Fruit fly (Drosophila melanogaster) whole organism, pupa: ENCODE measurements around the gene TfIIA-S.

Experiments
- CG10348 ChIP-seq: fragments of 200-800 bp; sonication (Bioruptor generic); IDR thresholded peaks from 2 replicates; pipeline ENCODE4 v1.3.6; 2022; ENCODE audit warnings: missing biosample characterization, missing genetic modification characterization
- CG12605 ChIP-seq: fragments of 200-800 bp; sonication (Bioruptor generic); IDR thresholded peaks from 2 replicates; pipeline ENCODE4 v1.3.6; 2022; ENCODE audit warnings: missing biosample characterization, missing genetic modification characterization
- CG13204 ChIP-seq: fragments of 200-800 bp; sonication (Bioruptor generic); optimal IDR thresholded peaks from 2 replicates; lab custom pipeline; 2018; ENCODE audit warnings: missing biosample characterization, mild to moderate bottlenecking, missing genetic modification characterization, moderate library complexity
- CG14655 ChIP-seq: fragments of 200-800 bp; sonication (Bioruptor generic); optimal IDR thresholded peaks from 3 replicates; lab custom pipeline; 2017; ENCODE audit warnings: mild to moderate bottlenecking, missing biosample characterization, missing genetic modification reagents, missing genetic modification characterization
- CG15710 ChIP-seq: fragments of 200-800 bp; sonication (Bioruptor generic); optimal IDR thresholded peaks from 2 replicates; lab custom pipeline; 2018; ENCODE audit warnings: missing biosample characterization, mild to moderate bottlenecking, missing genetic modification characterization, moderate library complexity
- CG17806 ChIP-seq: fragments of 200-800 bp; sonication (Bioruptor generic); optimal IDR thresholded peaks from 2 replicates; lab custom pipeline; 2018; ENCODE audit warnings: missing biosample characterization, mild to moderate bottlenecking, missing genetic modification characterization, moderate library complexity
- CG32121 ChIP-seq: fragments of 200-800 bp; sonication (Bioruptor generic); IDR thresholded peaks from 2 replicates; pipeline ENCODE4 v1.3.6; 2022; ENCODE audit warnings: missing biosample characterization, missing genetic modification characterization
- CG34367 ChIP-seq: fragments of 200-800 bp; sonication (Bioruptor generic); optimal IDR thresholded peaks from 2 replicates; lab custom pipeline; 2018; ENCODE audit warnings: missing biosample characterization, mild to moderate bottlenecking, missing genetic modification characterization
- CG4496 ChIP-seq: fragments of 200-800 bp; sonication (Bioruptor generic); IDR thresholded peaks from 3 replicates; pipeline ENCODE4 v1.3.6; 2022; ENCODE audit warnings: missing biosample characterization, missing genetic modification characterization
- CG8159 ChIP-seq: fragments of 200-800 bp; sonication (Bioruptor generic); optimal IDR thresholded peaks from 3 replicates; lab custom pipeline; 2018; ENCODE audit warnings: missing biosample characterization, mild to moderate bottlenecking, missing genetic modification characterization, moderate library complexity
- CG8301 ChIP-seq: fragments of 200-800 bp; sonication (Bioruptor generic); optimal IDR thresholded peaks from 2 replicates; lab custom pipeline; 2018; ENCODE audit warnings: missing biosample characterization, mild to moderate bottlenecking, missing genetic modification characterization
- CG9948 ChIP-seq: fragments of 200-800 bp; sonication (Bioruptor generic); optimal IDR thresholded peaks from 2 replicates; lab custom pipeline; 2018; ENCODE audit warnings: missing biosample characterization, mild to moderate bottlenecking, missing genetic modification characterization, moderate library complexity
- D1 ChIP-seq: fragments of 200-800 bp; sonication (Bioruptor generic); optimal IDR thresholded peaks from 2 replicates; lab custom pipeline; 2018; ENCODE audit warnings: missing biosample characterization, mild to moderate bottlenecking, missing genetic modification characterization, moderate library complexity
- EcR ChIP-seq: fragments of 200-800 bp; sonication (Bioruptor generic); optimal IDR thresholded peaks from 3 replicates; lab custom pipeline; 2019; ENCODE audit warnings: missing biosample characterization, missing genetic modification characterization, mild to moderate bottlenecking, moderate library complexity, missing genetic modification reagents
- Ets98B ChIP-seq: fragments of 200-800 bp; sonication (Bioruptor generic); IDR thresholded peaks from 2 replicates; pipeline ENCODE4 v1.3.6; 2022; ENCODE audit warnings: missing biosample characterization, missing genetic modification characterization
- Pif1A ChIP-seq: fragments of 200-800 bp; sonication (Bioruptor generic); optimal IDR thresholded peaks from 3 replicates; lab custom pipeline; 2016; ENCODE audit warnings: missing biosample characterization, missing genetic modification characterization
- Pif1B ChIP-seq: fragments of 200-800 bp; sonication (Bioruptor generic); optimal IDR thresholded peaks from 3 replicates; lab custom pipeline; 2016; ENCODE audit warnings: missing biosample characterization, missing genetic modification characterization
- Snoo ChIP-seq: fragments of 200-800 bp; sonication (Bioruptor generic); optimal IDR thresholded peaks from 3 replicates; lab custom pipeline; 2017; ENCODE audit warnings: missing biosample characterization, mild to moderate bottlenecking, missing genetic modification characterization, inconsistent platforms
- fd96Ca ChIP-seq: fragments of 200-800 bp; sonication (Bioruptor generic); IDR thresholded peaks from 3 replicates; pipeline ENCODE4 v1.3.6; 2022; ENCODE audit warnings: missing biosample characterization, missing genetic modification characterization
- gl ChIP-seq: fragments of 200-800 bp; sonication (Bioruptor generic); optimal IDR thresholded peaks from 2 replicates; lab custom pipeline; 2018; ENCODE audit warnings: missing biosample characterization, mild to moderate bottlenecking, missing genetic modification characterization
- rn ChIP-seq: fragments of 200-800 bp; sonication (Bioruptor generic); IDR thresholded peaks from 2 replicates; pipeline ENCODE4 v1.3.6; 2022; ENCODE audit warnings: missing biosample characterization, missing genetic modification characterization

Gene TfIIA-S

dm6 chr3R:23874752-23875151, 16.1 kb downstream of the TfIIA-S start:
- TF ChIP-seq CG8159 (tag; lab: Kevin White, UChicago) (no peak), Pif1A (GFP tag; lab: Kevin White, UChicago) (no peak), CG32121 (GFP tag; lab: Robert Waterston, UW) (no peak), rn (GFP tag; lab: Robert Waterston, UW) (no peak), Snoo (tag; lab: Kevin White, UChicago) (no peak), Pif1B (no peak), fd96Ca (GFP tag; lab: Robert Waterston, UW) (no peak), D1 (no peak), CG10348 (GFP tag; lab: Robert Waterston, UW) (no peak), CG15710 (tag; lab: Kevin White, UChicago) (no peak), gl (tag; lab: Kevin White, UChicago) (no peak), CG8301 (tag; lab: Kevin White, UChicago) (no peak), CG9948 (tag; lab: Kevin White, UChicago) (no peak), CG14655 (GFP tag; lab: Kevin White, UChicago) (no peak), Ets98B (GFP tag; lab: Robert Waterston, UW) (no peak), CG17806 (tag; lab: Kevin White, UChicago) (no peak), EcR (GFP tag; lab: Kevin White, UChicago) (no peak), CG12605 (GFP tag; lab: Robert Waterston, UW) (no peak), CG34367 (tag; lab: Kevin White, UChicago) (no peak), CG4496 (GFP tag; lab: Robert Waterston, UW) (no peak)

dm6 chr3R:23874198-23874597, 16.7 kb downstream of the TfIIA-S start:
- TF ChIP-seq EcR (GFP tag; lab: Kevin White, UChicago) (no peak), CG8301 (tag; lab: Kevin White, UChicago) (peak; percentile 76), CG10348 (GFP tag; lab: Robert Waterston, UW) (no peak), fd96Ca (GFP tag; lab: Robert Waterston, UW) (peak; percentile 53; the same call in 1 of the 3 replicates), CG34367 (tag; lab: Kevin White, UChicago) (peak; percentile 68), gl (tag; lab: Kevin White, UChicago) (peak; percentile 4), CG17806 (tag; lab: Kevin White, UChicago) (peak; percentile 74), Ets98B (GFP tag; lab: Robert Waterston, UW) (peak; percentile 72), D1 (no peak), CG13204 (GFP tag; lab: Kevin White, UChicago) (peak; percentile 10), CG15710 (tag; lab: Kevin White, UChicago) (peak; percentile 67), Snoo (tag; lab: Kevin White, UChicago) (peak; percentile 55), CG32121 (GFP tag; lab: Robert Waterston, UW) (peak; percentile 79), Pif1B (peak; percentile 63), rn (GFP tag; lab: Robert Waterston, UW) (0 out of 2 replicates have a peak, but pooled peaks have one; percentile 14), CG4496 (GFP tag; lab: Robert Waterston, UW) (peak; percentile 76), CG8159 (tag; lab: Kevin White, UChicago) (peak; percentile 72), CG14655 (GFP tag; lab: Kevin White, UChicago) (peak; percentile 86), Pif1A (GFP tag; lab: Kevin White, UChicago) (peak; percentile 75), CG9948 (tag; lab: Kevin White, UChicago) (peak; percentile 73), CG12605 (GFP tag; lab: Robert Waterston, UW) (peak; percentile 74)

DNA sequence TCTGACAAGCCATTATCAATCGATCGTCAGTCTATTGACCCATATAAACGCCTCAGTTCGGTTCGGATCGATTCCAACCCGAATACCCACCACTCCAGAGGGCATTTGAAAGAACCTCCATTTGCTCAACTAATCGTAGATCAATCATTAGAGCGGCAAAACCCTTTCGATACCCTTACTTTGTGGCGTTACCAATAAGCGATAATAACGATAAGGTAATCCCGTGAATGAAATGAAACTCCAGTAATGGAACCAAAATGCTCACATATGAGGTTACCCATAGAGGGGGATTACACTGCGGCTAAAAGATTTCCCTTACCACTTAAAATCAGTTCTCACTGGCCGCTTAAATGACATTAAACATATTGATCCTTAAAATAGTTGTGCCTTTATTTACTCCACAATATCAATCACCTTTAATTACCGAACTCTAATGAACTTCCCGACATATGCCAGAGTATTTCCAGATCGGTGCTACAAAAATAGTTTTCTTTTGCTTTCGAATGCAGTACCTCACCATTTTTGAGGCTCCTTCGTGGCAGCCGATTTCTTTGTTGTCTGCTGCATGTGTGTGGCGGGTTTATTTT, 18.2 kb downstream of the TfIIA-S start:
- TF ChIP-seq CG8159 (tag; lab: Kevin White, UChicago) (peak; percentile 44), CG13204 (GFP tag; lab: Kevin White, UChicago) (no peak), CG32121 (GFP tag; lab: Robert Waterston, UW) (0 out of 2 replicates have a peak, but pooled peaks have one; percentile 10), EcR (GFP tag; lab: Kevin White, UChicago) (no peak), CG34367 (tag; lab: Kevin White, UChicago) (peak; percentile 21), fd96Ca (GFP tag; lab: Robert Waterston, UW) (no peak), D1 (no peak), gl (tag; lab: Kevin White, UChicago) (no peak), CG9948 (tag; lab: Kevin White, UChicago) (peak; percentile 36), Ets98B (GFP tag; lab: Robert Waterston, UW) (no peak), CG12605 (GFP tag; lab: Robert Waterston, UW) (no peak), CG15710 (tag; lab: Kevin White, UChicago) (peak; percentile 24), Pif1A (GFP tag; lab: Kevin White, UChicago) (peak; percentile 43), CG17806 (tag; lab: Kevin White, UChicago) (peak; percentile 47), rn (GFP tag; lab: Robert Waterston, UW) (no peak), Snoo (tag; lab: Kevin White, UChicago) (no peak), CG10348 (GFP tag; lab: Robert Waterston, UW) (no peak), Pif1B (peak; percentile 30), CG14655 (GFP tag; lab: Kevin White, UChicago) (peak; percentile 53), CG8301 (tag; lab: Kevin White, UChicago) (peak; percentile 23), CG4496 (GFP tag; lab: Robert Waterston, UW) (no peak)
- TF ChIP-seq, all 21 proteins: peak for 10

DNA sequence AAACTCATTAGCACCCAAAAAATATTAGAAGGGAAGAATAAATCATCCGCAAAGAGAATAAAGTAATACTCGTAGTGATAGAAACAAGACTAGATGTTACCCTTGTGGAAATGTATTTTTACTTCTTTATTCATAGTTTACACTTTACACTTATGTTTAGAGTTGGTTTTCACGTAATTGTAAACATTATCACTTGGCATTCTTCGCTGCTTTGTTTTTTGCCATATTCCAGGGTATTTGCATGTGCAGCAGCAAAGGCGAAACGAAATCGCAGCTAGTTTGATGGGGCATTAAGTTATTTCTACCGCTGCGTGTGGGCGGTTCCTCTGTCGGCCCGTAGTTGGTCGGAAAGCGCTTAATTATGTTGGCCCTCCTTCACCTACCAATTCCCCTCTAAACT, 19.1 kb downstream of the TfIIA-S start:
- TF ChIP-seq Snoo (tag; lab: Kevin White, UChicago), result no peak
- no peak; the same call in 2 of the 3 replicates for TF ChIP-seq fd96Ca (GFP tag; lab: Robert Waterston, UW)
- TF ChIP-seq Ets98B (GFP tag; lab: Robert Waterston, UW), result 0 out of 2 replicates have a peak, but pooled peaks have one; percentile 8
- no peak for TF ChIP-seq D1
- TF ChIP-seq CG32121 (GFP tag; lab: Robert Waterston, UW), result 0 out of 2 replicates have a peak, but pooled peaks have one; percentile 11
- TF ChIP-seq, all 21 proteins: peak for 2
